Fruit fly (Drosophila melanogaster) whole organism, embryonic: ENCODE data around the gene CG12990.

Experiments used
- BtbVII ChIP-seq: fragments of 200-800 bp; sonication (Bioruptor generic); optimal IDR thresholded peaks from 3 replicates; lab custom pipeline; 2017; ENCODE audit warnings: missing biosample characterization, mild to moderate bottlenecking, missing genetic modification characterization
- CG11695 ChIP-seq: fragments of 200-800 bp; sonication (Bioruptor generic); IDR thresholded peaks from 3 replicates; pipeline ENCODE4 v1.3.6; 2022; ENCODE audit warnings: missing biosample characterization, missing genetic modification characterization
- CG12071 ChIP-seq: fragments of 200-800 bp; sonication (Bioruptor generic); optimal IDR thresholded peaks from 3 replicates; lab custom pipeline; 2018; ENCODE audit warnings: missing biosample characterization, mild to moderate bottlenecking, missing genetic modification characterization
- CG12744 ChIP-seq: fragments of 200-800 bp; sonication (Bioruptor generic); optimal IDR thresholded peaks from 2 replicates; lab custom pipeline; 2016; ENCODE audit warnings: missing biosample characterization, missing genetic modification characterization
- CG14050 ChIP-seq: fragments of 200-800 bp; sonication (Bioruptor generic); IDR thresholded peaks from 3 replicates; pipeline ENCODE4 v1.3.6; 2022; ENCODE audit warnings: missing biosample characterization, missing genetic modification characterization
- CG16863 ChIP-seq: fragments of 200-800 bp; sonication (Bioruptor generic); optimal IDR thresholded peaks from 3 replicates; lab custom pipeline; 2016; ENCODE audit warnings: missing biosample characterization, missing genetic modification characterization
- CG17328 ChIP-seq: fragments of 200-800 bp; sonication (Bioruptor generic); IDR thresholded peaks from 2 replicates; pipeline ENCODE4 v1.3.6; 2022; ENCODE audit warnings: missing biosample characterization, missing genetic modification characterization
- CG17612 ChIP-seq: fragments of 200-800 bp; sonication (Bioruptor generic); IDR thresholded peaks from 2 replicates; pipeline ENCODE4 v1.3.6; 2022; ENCODE audit warnings: missing biosample characterization, missing genetic modification characterization
- CG17802 ChIP-seq: fragments of 200-800 bp; sonication (Bioruptor generic); optimal IDR thresholded peaks from 2 replicates; lab custom pipeline; 2018; ENCODE audit warnings: missing biosample characterization, mild to moderate bottlenecking, missing genetic modification characterization, moderate library complexity
- CG18262 ChIP-seq: fragments of 200-800 bp; optimal IDR thresholded peaks from 3 replicates; lab custom pipeline; 2019; ENCODE audit warnings: missing biosample characterization, mild to moderate bottlenecking, missing genetic modification characterization, moderate library complexity
- CG2120 ChIP-seq: fragments of 200-800 bp; sonication (Bioruptor generic); optimal IDR thresholded peaks from 3 replicates; lab custom pipeline; 2016; ENCODE audit warnings: missing biosample characterization, missing genetic modification characterization
- CG33213 ChIP-seq: fragments of 200-800 bp; sonication (Bioruptor generic); optimal IDR thresholded peaks from 3 replicates; lab custom pipeline; 2016; ENCODE audit warnings: missing biosample characterization, missing genetic modification characterization
- CG3847 ChIP-seq: fragments of 200-800 bp; sonication (Bioruptor generic); IDR thresholded peaks from 2 replicates; pipeline ENCODE4 v1.3.6; 2022; ENCODE audit warnings: missing biosample characterization, missing genetic modification characterization
- CG4328 ChIP-seq: fragments of 200-800 bp; sonication (Bioruptor generic); optimal IDR thresholded peaks from 3 replicates; lab custom pipeline; 2017; ENCODE audit warnings: missing biosample characterization, missing genetic modification reagents, missing genetic modification characterization
- CG5953 ChIP-seq: fragments of 200-800 bp; sonication (Bioruptor generic); IDR thresholded peaks from 2 replicates; pipeline ENCODE4 v1.3.6; 2022; ENCODE audit warnings: missing biosample characterization, missing genetic modification characterization
- CG8924 ChIP-seq: fragments of 200-800 bp; optimal IDR thresholded peaks from 3 replicates; lab custom pipeline; 2019; ENCODE audit warnings: missing biosample characterization, mild to moderate bottlenecking, missing genetic modification characterization, moderate library complexity
- CG8944 ChIP-seq: fragments of 200-800 bp; sonication (Bioruptor generic); optimal IDR thresholded peaks from 3 replicates; lab custom pipeline; 2016; ENCODE audit warnings: missing biosample characterization, missing genetic modification characterization
- CG9215 ChIP-seq: fragments of 200-800 bp; sonication (Bioruptor generic); IDR thresholded peaks from 2 replicates; pipeline ENCODE4 v1.3.6; 2022; ENCODE audit warnings: missing biosample characterization, missing genetic modification characterization
- Doc3 ChIP-seq: fragments of 200-800 bp; sonication (Bioruptor generic); IDR thresholded peaks from 3 replicates; pipeline ENCODE4 v1.3.6; 2022; ENCODE audit warnings: missing biosample characterization, missing genetic modification characterization; ENCODE audit not compliant: partially characterized antibody
- Dp ChIP-seq: fragments of 200-800 bp; sonication (Bioruptor generic); optimal IDR thresholded peaks from 2 replicates; lab custom pipeline; 2018; ENCODE audit warnings: missing biosample characterization, mild to moderate bottlenecking, missing genetic modification characterization, moderate library complexity
- Hmr ChIP-seq: fragments of 200-800 bp; sonication (Bioruptor generic); optimal IDR thresholded peaks from 3 replicates; lab custom pipeline; 2017; ENCODE audit warnings: mild to moderate bottlenecking, missing biosample characterization, missing genetic modification reagents, missing genetic modification characterization
- Hr3 ChIP-seq: fragments of 200-800 bp; sonication (Bioruptor generic); optimal IDR thresholded peaks from 3 replicates; lab custom pipeline; 2016; ENCODE audit warnings: missing biosample characterization, missing genetic modification characterization
- Hr51 ChIP-seq, 2 experiments: fragments of 200-800 bp; sonication (Bioruptor generic); optimal IDR thresholded peaks; 2 replicates in 1 of 2; 3 replicates in 1 of 2; lab custom pipeline; 2016 to 2018; ENCODE audit warnings: missing biosample characterization in 2 of 2, missing genetic modification characterization in 2 of 2, mild to moderate bottlenecking in 1 of 2, moderate library complexity in 1 of 2
- Hsf ChIP-seq: fragments of 200-800 bp; sonication (Bioruptor generic); optimal IDR thresholded peaks from 3 replicates; lab custom pipeline; 2016; ENCODE audit warnings: missing biosample characterization, missing genetic modification characterization
- Mad ChIP-seq: fragments of 200-800 bp; sonication (Bioruptor generic); optimal IDR thresholded peaks from 2 replicates; lab custom pipeline; 2016; ENCODE audit warnings: missing biosample characterization, missing genetic modification characterization
- Mes4 ChIP-seq: fragments of 200-800 bp; sonication (Bioruptor generic); optimal IDR thresholded peaks from 2 replicates; lab custom pipeline; 2016; ENCODE audit warnings: missing biosample characterization, missing genetic modification characterization
- Opbp ChIP-seq: fragments of 200-800 bp; sonication (Bioruptor generic); IDR thresholded peaks from 3 replicates; pipeline ENCODE4 v1.3.6; 2022; ENCODE audit warnings: missing biosample characterization, missing genetic modification characterization; ENCODE audit not compliant: partially characterized antibody
- Optix ChIP-seq: fragments of 200-800 bp; sonication (Bioruptor generic); IDR thresholded peaks from 3 replicates; pipeline ENCODE4 v1.3.6; 2022; ENCODE audit warnings: missing biosample characterization, missing genetic modification characterization
- Pdp1 ChIP-seq, 2 experiments: fragments of 200-800 bp; sonication (Bioruptor generic); optimal IDR thresholded peaks; 3 replicates each; lab custom pipeline; 2016; ENCODE audit warnings: missing biosample characterization in 2 of 2, missing genetic modification characterization in 2 of 2, mild to moderate bottlenecking in 1 of 2, moderate library complexity in 1 of 2
- Sox102F ChIP-seq: fragments of 200-800 bp; sonication (Bioruptor generic); optimal IDR thresholded peaks from 2 replicates; lab custom pipeline; 2018; ENCODE audit warnings: missing biosample characterization, mild to moderate bottlenecking, missing genetic modification characterization, moderate library complexity
- abd-A ChIP-seq: fragments of 200-800 bp; sonication (Bioruptor generic); optimal IDR thresholded peaks from 3 replicates; lab custom pipeline; 2019; ENCODE audit warnings: missing biosample characterization, mild to moderate bottlenecking, missing genetic modification characterization, moderate library complexity
- bowl ChIP-seq: fragments of 200-800 bp; sonication (Bioruptor generic); IDR thresholded peaks from 2 replicates; pipeline ENCODE4 v1.3.6; 2022; ENCODE audit warnings: missing biosample characterization, missing genetic modification characterization
- bsh ChIP-seq, 2 experiments: fragments of 200-800 bp; sonication (Bioruptor generic); optimal IDR thresholded peaks; 2 replicates each; lab custom pipeline; 2017 to 2018; ENCODE audit warnings: mild to moderate bottlenecking in 2 of 2, missing biosample characterization in 2 of 2, missing genetic modification characterization in 2 of 2, moderate library complexity in 1 of 2
- dm ChIP-seq: fragments of 200-800 bp; sonication (Bioruptor generic); optimal IDR thresholded peaks from 3 replicates; lab custom pipeline; 2016; ENCODE audit warnings: missing biosample characterization, missing genetic modification characterization
- dpn ChIP-seq, 2 experiments: fragments of 200-800 bp; sonication (Bioruptor generic); optimal IDR thresholded peaks; 3 replicates each; lab custom pipeline; 2016; ENCODE audit warnings: missing biosample characterization in 2 of 2, missing genetic modification characterization in 2 of 2
- ewg ChIP-seq: fragments of 200-800 bp; sonication (Bioruptor generic); optimal IDR thresholded peaks from 3 replicates; lab custom pipeline; 2017; ENCODE audit warnings: mild to moderate bottlenecking, missing biosample characterization, missing genetic modification reagents, missing genetic modification characterization
- gfzf ChIP-seq: fragments of 200-800 bp; sonication (Bioruptor generic); optimal IDR thresholded peaks from 2 replicates; lab custom pipeline; 2016; ENCODE audit warnings: missing biosample characterization, mild to moderate bottlenecking, missing genetic modification characterization, moderate library complexity
- h ChIP-seq: fragments of >200 bp; optimal IDR thresholded peaks from 2 replicates; lab custom pipeline; 2017
- her ChIP-seq: fragments of 200-800 bp; sonication (Bioruptor generic); optimal IDR thresholded peaks from 2 replicates; lab custom pipeline; 2016; ENCODE audit warnings: missing biosample characterization, missing genetic modification characterization
- kay ChIP-seq: fragments of 200-800 bp; sonication (Bioruptor generic); optimal IDR thresholded peaks from 2 replicates; lab custom pipeline; 2016; ENCODE audit warnings: missing biosample characterization, missing genetic modification characterization
- mam ChIP-seq: fragments of 200-800 bp; sonication (Bioruptor generic); optimal IDR thresholded peaks from 3 replicates; lab custom pipeline; 2016; ENCODE audit warnings: missing biosample characterization, missing genetic modification characterization
- mirr ChIP-seq: fragments of 200-800 bp; sonication (Bioruptor generic); optimal IDR thresholded peaks from 3 replicates; lab custom pipeline; 2018; ENCODE audit warnings: missing biosample characterization, mild to moderate bottlenecking, missing genetic modification characterization
- oc ChIP-seq: fragments of 200-800 bp; sonication (Bioruptor generic); optimal IDR thresholded peaks from 2 replicates; lab custom pipeline; 2018; ENCODE audit warnings: missing biosample characterization, mild to moderate bottlenecking, missing genetic modification characterization, moderate library complexity
- pita ChIP-seq: fragments of 200-800 bp; sonication (Bioruptor generic); optimal IDR thresholded peaks from 2 replicates; lab custom pipeline; 2017; ENCODE audit warnings: missing biosample characterization, mild to moderate bottlenecking, missing genetic modification characterization
- repo ChIP-seq: fragments of 200-800 bp; sonication (Bioruptor generic); optimal IDR thresholded peaks from 2 replicates; lab custom pipeline; 2016; ENCODE audit warnings: missing biosample characterization, missing genetic modification characterization
- slp2 ChIP-seq: fragments of 200-800 bp; sonication (Bioruptor generic); optimal IDR thresholded peaks from 2 replicates; lab custom pipeline; 2016; ENCODE audit warnings: missing biosample characterization, missing genetic modification characterization
- sob ChIP-seq: fragments of 200-800 bp; sonication (Bioruptor generic); IDR thresholded peaks from 2 replicates; pipeline ENCODE4 v1.3.6; 2022; ENCODE audit warnings: missing biosample characterization, missing genetic modification characterization
- tup ChIP-seq: fragments of 200-800 bp; sonication (Bioruptor generic); optimal IDR thresholded peaks from 2 replicates; lab custom pipeline; 2016; ENCODE audit warnings: missing biosample characterization, mild to moderate bottlenecking, missing genetic modification characterization, moderate library complexity
- tx ChIP-seq: fragments of 200-800 bp; sonication (Bioruptor generic); optimal IDR thresholded peaks from 2 replicates; lab custom pipeline; 2016; ENCODE audit warnings: missing biosample characterization, missing genetic modification characterization
- z ChIP-seq: fragments of 200-800 bp; sonication (Bioruptor generic); IDR thresholded peaks from 3 replicates; pipeline ENCODE4 v1.3.6; 2022; ENCODE audit warnings: missing biosample characterization, missing genetic modification characterization

The CG12990 gene

dm6 chrX:17712995-17713739 lies 41.5 kb upstream of the CG12990 start (continued):
- TF ChIP-seq Hr51 (GFP tag; optimal IDR thresholded peaks at IDR 0.05; lab: Kevin White, UChicago) (peak in 1 of 2 experiments; percentile 69), CG8924 (tag; lab: Kevin White, UChicago) (peak; percentile 80), CG3847 (peak; percentile 16), pita (GFP tag; lab: Kevin White, UChicago) (no peak), oc (tag; lab: Kevin White, UChicago) (no peak), Pdp1 (GFP tag; optimal IDR thresholded peaks at IDR 0.05; lab: Kevin White, UChicago) (no peak), Opbp (no peak), BtbVII (GFP tag; lab: Kevin White, UChicago) (peak; percentile 48), dm (GFP tag; lab: Kevin White, UChicago) (no peak), Mes4 (no peak), z (no peak), CG4328 (no peak), ewg (GFP tag; lab: Kevin White, UChicago) (peak; percentile 25), Dp (GFP tag; lab: Kevin White, UChicago) (no peak), CG2120 (GFP tag; lab: Kevin White, UChicago) (no peak), slp2 (no peak), sob (GFP tag; lab: Robert Waterston, UW) (peak; percentile 19; the same call in 1 of the 2 replicates), Sox102F (GFP tag; lab: Kevin White, UChicago) (peak; percentile 38), gfzf (no peak), tx (GFP tag; lab: Kevin White, UChicago) (no peak), h (no peak), CG17328 (GFP tag; lab: Robert Waterston, UW) (peak; percentile 57), dpn (GFP tag; optimal IDR thresholded peaks at IDR 0.05; lab: Kevin White, UChicago) (peak in 1 of 2 experiments; percentile 18), CG12071 (no peak), CG18262 (tag; lab: Kevin White, UChicago) (peak; percentile 84), tup (GFP tag; lab: Kevin White, UChicago) (no peak), CG8944 (no peak), Mad (GFP tag; lab: Kevin White, UChicago) (no peak), CG9215 (GFP tag; lab: Robert Waterston, UW) (no peak), CG12744 (GFP tag; lab: Kevin White, UChicago) (no peak), CG33213 (no peak), her (GFP tag; lab: Kevin White, UChicago) (no peak), mirr (GFP tag; lab: Kevin White, UChicago) (no peak), Hmr (peak; percentile 57), bowl (GFP tag; lab: Robert Waterston, UW) (no peak), Hr3 (GFP tag; lab: Kevin White, UChicago) (peak; percentile 30), CG17612 (no peak), bsh (GFP tag; optimal IDR thresholded peaks at IDR 0.05; lab: Kevin White, UChicago) (peak in 1 of 2 experiments; percentile 44), Hsf (no peak), repo (GFP tag; lab: Kevin White, UChicago) (no peak), CG11695 (GFP tag; lab: Robert Waterston, UW) (peak; percentile 56; the same call in 2 of the 3 replicates), Optix (GFP tag; lab: Robert Waterston, UW) (peak; percentile 13; the same call in 1 of the 3 replicates), CG16863 (GFP tag; lab: Kevin White, UChicago) (no peak), CG14050 (GFP tag; lab: Robert Waterston, UW) (peak; percentile 52), Doc3 (no peak), kay (GFP tag; lab: Kevin White, UChicago) (no peak), CG5953 (no peak), abd-A (tag; lab: Kevin White, UChicago) (peak; percentile 65), mam (GFP tag; lab: Kevin White, UChicago) (no peak), CG17802 (tag; lab: Kevin White, UChicago) (peak; percentile 38)
